Worm (Caenorhabditis elegans) whole organism, L4 larva: ENCODE measurements around the gene hrpa-2.

Source experiments
- D1046.2 ChIP-seq: fragments of 200-800 bp; sonication (Bioruptor generic); IDR thresholded peaks from 2 replicates; pipeline ENCODE4 v1.3.6; 2022; ENCODE audit warnings: missing genetic modification characterization, missing compliant biosample characterization
- F44E2.7 ChIP-seq: fragments of 200-800 bp; sonication (Bioruptor generic); IDR thresholded peaks from 2 replicates; pipeline ENCODE4 v2.1.2; 2022; ENCODE audit warnings: missing genetic modification characterization, missing compliant biosample characterization
- Y105C5A.15 ChIP-seq: fragments of 200-800 bp; sonication (Bioruptor generic); IDR thresholded peaks from 2 replicates; pipeline ENCODE4 v1.3.6; 2022; ENCODE audit warnings: missing genetic modification characterization, missing compliant biosample characterization
- aha-1 ChIP-seq: fragments of 150-350 bp; peaks from one replicate; lab custom pipeline; 2014; ENCODE audit warnings: missing biosample characterization, missing genetic modification characterization
- ama-1 ChIP-seq: fragments of 150-350 bp; optimal IDR thresholded peaks from 2 replicates; lab custom pipeline; 2014; ENCODE audit warnings: inconsistent platforms, mixed read lengths
- arid-1 ChIP-seq: fragments of 200-800 bp; sonication (Bioruptor generic); conservative IDR thresholded peaks from 2 replicates; pipeline ENCODE4 v1.3.6; 2022; ENCODE audit warnings: missing genetic modification reagents, missing genetic modification characterization, missing compliant biosample characterization
- ceh-44 ChIP-seq: fragments of 200-800 bp; sonication (Bioruptor generic); IDR thresholded peaks from 2 replicates; pipeline ENCODE4 v1.3.6; 2022; ENCODE audit warnings: missing genetic modification reagents, missing genetic modification characterization, missing compliant biosample characterization
- ceh-62 ChIP-seq: sonication (generic microtip); optimal IDR thresholded peaks from 2 replicates; lab custom pipeline; 2017; ENCODE audit warnings: missing biosample characterization, missing genetic modification characterization
- ceh-82 ChIP-seq: sonication (generic microtip); optimal IDR thresholded peaks from 2 replicates; lab custom pipeline; 2017; ENCODE audit warnings: missing biosample characterization, missing genetic modification characterization
- ces-1 ChIP-seq: fragments of 150-350 bp; sonication (generic microtip); optimal IDR thresholded peaks from 4 replicates; lab custom pipeline; 2014; ENCODE audit warnings: missing biosample characterization, missing genetic modification reagents, missing genetic modification characterization
- daf-19 ChIP-seq: fragments of 200-800 bp; sonication (Bioruptor generic); conservative IDR thresholded peaks from 2 replicates; pipeline ENCODE4 v1.3.6; 2022; ENCODE audit warnings: missing genetic modification characterization, missing compliant biosample characterization
- dpl-1 ChIP-seq: fragments of 150-350 bp; optimal IDR thresholded peaks from 2 replicates; lab custom pipeline; 2014; ENCODE audit warnings: missing biosample characterization, missing genetic modification reagents, missing genetic modification characterization
- egl-43 ChIP-seq: fragments of 200-800 bp; sonication (Bioruptor generic); IDR thresholded peaks from 2 replicates; pipeline ENCODE4 v1.3.6; 2022; ENCODE audit warnings: missing genetic modification reagents, missing genetic modification characterization, missing compliant biosample characterization
- fkh-10 ChIP-seq: fragments of 150-350 bp; optimal IDR thresholded peaks from 2 replicates; lab custom pipeline; 2014; ENCODE audit warnings: missing biosample characterization, missing genetic modification reagents, missing genetic modification characterization
- lim-7 ChIP-seq: fragments of 200-800 bp; sonication (Bioruptor generic); IDR thresholded peaks from 2 replicates; pipeline ENCODE4 v1.3.6; 2022; ENCODE audit warnings: missing genetic modification characterization, missing compliant biosample characterization
- lir-3 ChIP-seq: sonication (generic microtip); optimal IDR thresholded peaks from 2 replicates; lab custom pipeline; 2016; ENCODE audit warnings: mild to moderate bottlenecking, missing genetic modification characterization, missing compliant biosample characterization
- madf-5 ChIP-seq, 2 experiments: fragments of 200-800 bp; sonication (Bioruptor generic); IDR thresholded peaks; 2 replicates each; pipeline ENCODE4 v1.3.6; 2022; ENCODE audit warnings: missing compliant biosample characterization in 2 of 2, missing genetic modification characterization in 2 of 2
- mdt-29 ChIP-seq: fragments of 200-800 bp; sonication (Bioruptor generic); IDR thresholded peaks from 2 replicates; pipeline ENCODE4 v1.3.6; 2022; ENCODE audit warnings: missing genetic modification reagents, missing genetic modification characterization, missing compliant biosample characterization
- mxl-2 ChIP-seq: fragments of 200-800 bp; sonication (Bioruptor generic); conservative IDR thresholded peaks from 2 replicates; pipeline ENCODE4 v1.3.6; 2022; ENCODE audit warnings: missing genetic modification reagents, missing genetic modification characterization, missing compliant biosample characterization
- mxl-3 ChIP-seq: fragments of 200-800 bp; sonication (Bioruptor generic); optimal IDR thresholded peaks from 2 replicates; lab custom pipeline; 2018; ENCODE audit warnings: mild to moderate bottlenecking, missing genetic modification characterization, missing compliant biosample characterization
- nhr-102 ChIP-seq: sonication (generic microtip); optimal IDR thresholded peaks from 2 replicates; lab custom pipeline; 2016; ENCODE audit warnings: mild to moderate bottlenecking, missing genetic modification characterization, moderate library complexity, missing compliant biosample characterization
- nhr-237 ChIP-seq: sonication (generic microtip); optimal IDR thresholded peaks from 2 replicates; lab custom pipeline; 2017; ENCODE audit warnings: missing biosample characterization, missing genetic modification characterization
- nhr-28 ChIP-seq: fragments of 150-350 bp; optimal IDR thresholded peaks from 2 replicates; lab custom pipeline; 2014; ENCODE audit warnings: missing biosample characterization, missing genetic modification characterization
- nhr-41 ChIP-seq: fragments of 200-800 bp; sonication (Bioruptor generic); IDR thresholded peaks from 2 replicates; pipeline ENCODE4 v1.3.6; 2022; ENCODE audit warnings: missing genetic modification reagents, missing genetic modification characterization, missing compliant biosample characterization
- nhr-77 ChIP-seq: fragments of 150-350 bp; optimal IDR thresholded peaks from 2 replicates; lab custom pipeline; 2014; ENCODE audit warnings: missing biosample characterization, missing genetic modification characterization
- php-3 ChIP-seq: fragments of 200-800 bp; sonication (Bioruptor generic); IDR thresholded peaks from 2 replicates; pipeline ENCODE4 v1.3.6; 2022; ENCODE audit warnings: missing genetic modification reagents, missing genetic modification characterization, missing compliant biosample characterization
- sdz-12 ChIP-seq: fragments of 200-800 bp; sonication (Bioruptor generic); optimal IDR thresholded peaks from 2 replicates; lab custom pipeline; 2018; ENCODE audit warnings: mild to moderate bottlenecking, missing genetic modification characterization, missing compliant biosample characterization
- set-16 ChIP-seq: fragments of 200-800 bp; sonication (Bioruptor generic); IDR thresholded peaks from 2 replicates; pipeline ENCODE4 v1.3.6; 2022; ENCODE audit warnings: missing genetic modification reagents, missing genetic modification characterization, missing compliant biosample characterization
- spr-1 ChIP-seq: sonication (generic microtip); optimal IDR thresholded peaks from 2 replicates; lab custom pipeline; 2016; ENCODE audit warnings: mild to moderate bottlenecking, missing genetic modification characterization, missing compliant biosample characterization
- unc-130 ChIP-seq: sonication (generic microtip); optimal IDR thresholded peaks from 2 replicates; lab custom pipeline; 2016; ENCODE audit warnings: missing genetic modification reagents, missing genetic modification characterization, missing compliant biosample characterization
- unc-39 ChIP-seq: sonication (generic microtip); optimal IDR thresholded peaks from 2 replicates; lab custom pipeline; 2017; ENCODE audit warnings: missing biosample characterization, missing genetic modification characterization
- unc-62 ChIP-seq, 3 experiments: fragments of 150-350 bp in 1 of 3; sonication (generic microtip); optimal IDR thresholded peaks in 2 of 3; peaks in 1 of 3; 1 replicate in 1 of 3; 2 replicates in 2 of 3; lab custom pipeline; 2014 to 2017; ENCODE audit warnings: missing biosample characterization in 3 of 3, missing genetic modification characterization in 3 of 3, missing genetic modification reagents in 3 of 3, missing genotype in 1 of 3
- zip-2 ChIP-seq: fragments of 150-350 bp; optimal IDR thresholded peaks from 2 replicates; lab custom pipeline; 2014; ENCODE audit warnings: missing biosample characterization, missing genetic modification characterization
- ztf-11 ChIP-seq: fragments of 150-350 bp; optimal IDR thresholded peaks from 2 replicates; lab custom pipeline; 2014; ENCODE audit warnings: missing biosample characterization, missing genetic modification characterization

Gene hrpa-2

ce11 chrX:5216063-5216462, at the start of gene hrpa-2:
hrpa-2 (plus strand) TSS chrX:5216363.
- TF ChIP-seq ama-1 (lab: Kevin White, UChicago) (no peak), fkh-10 (no peak), spr-1 (no peak), mdt-29 (GFP tag; lab: Robert Waterston, UW) (no peak), dpl-1 (no peak), sdz-12 (GFP tag; lab: Kevin White, UChicago) (no peak), D1046.2 (GFP tag; lab: Robert Waterston, UW) (no peak), nhr-237 (tag; lab: Kevin White, UChicago) (no peak), zip-2 (tag; lab: Kevin White, UChicago) (no peak), lim-7 (no peak), ceh-44 (GFP tag; lab: Robert Waterston, UW) (no peak), set-16 (GFP tag; lab: Robert Waterston, UW) (no peak), arid-1 (no peak), ceh-82 (tag; lab: Kevin White, UChicago) (no peak), ces-1 (no peak), nhr-77 (tag; lab: Kevin White, UChicago) (no peak), php-3 (GFP tag; lab: Robert Waterston, UW) (no peak), ceh-62 (no peak), unc-62 (GFP tag; optimal IDR thresholded peaks at IDR 0.05 in 1 of 2; lab: Kevin White, UChicago) (no peak), unc-62 (tag; optimal IDR thresholded peaks at IDR 0.05; lab: Kevin White, UChicago) (no peak)

ce11 chrX:5168770-5169169, 47.4 kb upstream of the hrpa-2 start:
- no peak for TF ChIP-seq F44E2.7 (GFP tag; lab: Robert Waterston, UW)
- peak in 1 of 2 experiments; percentile 77 for TF ChIP-seq unc-62 (GFP tag; optimal IDR thresholded peaks at IDR 0.05 in 1 of 2; lab: Kevin White, UChicago)
- no peak for TF ChIP-seq unc-62 (tag; optimal IDR thresholded peaks at IDR 0.05; lab: Kevin White, UChicago)

ce11 chrX:5171085-5171484, 45.1 kb upstream of the hrpa-2 start, which contains the start of gene T03G11.10:
T03G11.10 (minus strand) TSS chrX:5171185.
- TF ChIP-seq mxl-2 (GFP tag; lab: Robert Waterston, UW) (no peak), unc-130 (GFP tag; lab: Kevin White, UChicago) (no peak), nhr-41 (no peak)

ce11 chrX:5174256-5174655, 41.9 kb upstream of the hrpa-2 start, which contains the start of gene zchc-1A:
zchc-1A (plus strand) TSS chrX:5174369.
- TF ChIP-seq unc-62 (GFP tag; optimal IDR thresholded peaks at IDR 0.05 in 1 of 2; lab: Kevin White, UChicago) (peak in 1 of 2 experiments; percentile 54), unc-62 (tag; optimal IDR thresholded peaks at IDR 0.05; lab: Kevin White, UChicago) (no peak), daf-19 (0 out of 2 replicates have a peak, but pooled peaks have one; percentile 19), nhr-28 (tag; lab: Kevin White, UChicago) (no peak)

ce11 chrX:5179050-5179449, 37.1 kb upstream of the hrpa-2 start, which contains the start of gene metl-9:
metl-9 (minus strand) TSS chrX:5179150.
- TF ChIP-seq ceh-44 (GFP tag; lab: Robert Waterston, UW) (no peak), nhr-102 (no peak), unc-39 (tag; lab: Kevin White, UChicago) (no peak), madf-5 (GFP tag; IDR thresholded peaks at IDR 0.05; lab: Robert Waterston, UW) (no peak), egl-43 (GFP tag; lab: Robert Waterston, UW) (no peak), lir-3 (tag; lab: Kevin White, UChicago) (no peak), aha-1 (tag; lab: Kevin White, UChicago) (peak; percentile 73)
- TF ChIP-seq, all 104 proteins: peak for 1

- TF ChIP-seq ztf-11 (tag; lab: Kevin White, UChicago), result no peak
- TF ChIP-seq Y105C5A.15 (GFP tag; lab: Robert Waterston, UW), result no peak
- TF ChIP-seq aha-1 (tag; lab: Kevin White, UChicago), result peak; percentile 17
- no peak for TF ChIP-seq mxl-3 (GFP tag; lab: Kevin White, UChicago)
These were observed 36.3 kb upstream of the hrpa-2 start, which contains the start of gene sru-48 for ce11 chrX:5179874-5180273. sru-48 (plus strand) TSS chrX:5180174.
